Worm (Caenorhabditis elegans) whole organism, mixed stage, embryonic: ENCODE data around the gene K01D12.10.

Experiments used
- M03D4.4 ChIP-seq: sonication (generic microtip); optimal IDR thresholded peaks from 2 replicates; lab custom pipeline; 2017; ENCODE audit warnings: mild to moderate bottlenecking, missing genetic modification characterization, missing compliant biosample characterization
- bed-3 ChIP-seq: fragments of 200-800 bp; sonication (Bioruptor generic); optimal IDR thresholded peaks from 3 replicates; lab custom pipeline; 2018; ENCODE audit warnings: mild to moderate bottlenecking, missing genetic modification characterization, moderate library complexity, missing compliant biosample characterization
- blmp-1 ChIP-seq: fragments of 150-350 bp; optimal IDR thresholded peaks from 2 replicates; lab custom pipeline; 2014; ENCODE audit warnings: missing biosample characterization, missing genetic modification characterization
- ceh-39 ChIP-seq: fragments of 150-350 bp; optimal IDR thresholded peaks from 2 replicates; lab custom pipeline; 2014; ENCODE audit warnings: missing biosample characterization, missing genetic modification characterization
- ceh-43 ChIP-seq: fragments of 200-800 bp; sonication (Bioruptor generic); optimal IDR thresholded peaks from 2 replicates; lab custom pipeline; 2018; ENCODE audit warnings: mild to moderate bottlenecking, missing genetic modification characterization, moderate library complexity, missing compliant biosample characterization
- ceh-83 ChIP-seq: fragments of 200-800 bp; sonication (Bioruptor generic); optimal IDR thresholded peaks from 2 replicates; lab custom pipeline; 2018; ENCODE audit warnings: mild to moderate bottlenecking, missing genetic modification characterization, missing compliant biosample characterization
- ces-1 ChIP-seq: fragments of 150-350 bp; optimal IDR thresholded peaks from 2 replicates; lab custom pipeline; 2014; ENCODE audit warnings: missing biosample characterization, missing genetic modification reagents, missing genetic modification characterization
- cnd-1 ChIP-seq: fragments of 200-800 bp; sonication (Bioruptor generic); optimal IDR thresholded peaks from 2 replicates; lab custom pipeline; 2018; ENCODE audit warnings: mild to moderate bottlenecking, missing genetic modification characterization, missing compliant biosample characterization
- drap-1 ChIP-seq: fragments of 200-800 bp; sonication (Bioruptor generic); optimal IDR thresholded peaks from 3 replicates; lab custom pipeline; 2018; ENCODE audit warnings: mild to moderate bottlenecking, missing genetic modification characterization, missing compliant biosample characterization
- elt-3 ChIP-seq: fragments of 150-350 bp; optimal IDR thresholded peaks from 2 replicates; lab custom pipeline; 2014; ENCODE audit warnings: missing biosample characterization, missing genetic modification characterization
- flh-1 ChIP-seq: fragments of 200-800 bp; sonication (Bioruptor generic); optimal IDR thresholded peaks from 2 replicates; lab custom pipeline; 2018; ENCODE audit warnings: mild to moderate bottlenecking, missing genetic modification characterization, moderate library complexity, missing compliant biosample characterization
- ham-2 ChIP-seq: fragments of 200-800 bp; sonication (Bioruptor generic); optimal IDR thresholded peaks from 2 replicates; lab custom pipeline; 2018; ENCODE audit warnings: mild to moderate bottlenecking, missing genetic modification characterization, missing compliant biosample characterization
- hlh-1 ChIP-seq: fragments of 150-350 bp; optimal IDR thresholded peaks from 2 replicates; lab custom pipeline; 2014; ENCODE audit warnings: missing biosample characterization, missing genetic modification reagents, missing genetic modification characterization
- lin-13 ChIP-seq: fragments of 150-350 bp; optimal IDR thresholded peaks from 2 replicates; lab custom pipeline; 2014; ENCODE audit warnings: missing biosample characterization, missing genetic modification characterization
- lin-32 ChIP-seq: fragments of 200-800 bp; sonication (Bioruptor generic); optimal IDR thresholded peaks from 2 replicates; lab custom pipeline; 2018; ENCODE audit warnings: mild to moderate bottlenecking, missing genetic modification characterization, missing compliant biosample characterization
- lsy-2 ChIP-seq: fragments of 150-350 bp; optimal IDR thresholded peaks from 2 replicates; lab custom pipeline; 2014; ENCODE audit warnings: missing biosample characterization, missing genetic modification characterization
- mab-5 ChIP-seq: fragments of 150-350 bp; optimal IDR thresholded peaks from 2 replicates; lab custom pipeline; 2014; ENCODE audit warnings: missing biosample characterization, missing genetic modification characterization
- mep-1 ChIP-seq: fragments of 150-350 bp; optimal IDR thresholded peaks from 2 replicates; lab custom pipeline; 2017; ENCODE audit warnings: missing biosample characterization, missing genetic modification reagents, missing genetic modification characterization, inconsistent platforms
- mls-2 ChIP-seq: sonication (generic microtip); optimal IDR thresholded peaks from 2 replicates; lab custom pipeline; 2016; ENCODE audit warnings: mild to moderate bottlenecking, missing genetic modification characterization, moderate library complexity, missing compliant biosample characterization
- nhr-12 ChIP-seq: fragments of 150-350 bp; optimal IDR thresholded peaks from 2 replicates; lab custom pipeline; 2014; ENCODE audit warnings: missing biosample characterization, missing genetic modification characterization
- nhr-2 ChIP-seq: fragments of 150-350 bp; optimal IDR thresholded peaks from 2 replicates; lab custom pipeline; 2014; ENCODE audit warnings: missing biosample characterization, missing genetic modification characterization
- nhr-28 ChIP-seq: fragments of 150-350 bp; optimal IDR thresholded peaks from 2 replicates; lab custom pipeline; 2014; ENCODE audit warnings: missing biosample characterization, missing genetic modification characterization
- nhr-76 ChIP-seq: sonication (generic microtip); optimal IDR thresholded peaks from 2 replicates; lab custom pipeline; 2017; ENCODE audit warnings: missing biosample characterization, missing genetic modification characterization
- pha-4 ChIP-seq: fragments of 150-350 bp; optimal IDR thresholded peaks from 2 replicates; lab custom pipeline; 2018; ENCODE audit warnings: missing biosample characterization, missing genetic modification reagents, missing genetic modification characterization
- sem-2 ChIP-seq: fragments of 200-800 bp; sonication (Bioruptor generic); optimal IDR thresholded peaks from 2 replicates; lab custom pipeline; 2018; ENCODE audit warnings: mild to moderate bottlenecking, missing genetic modification characterization, missing compliant biosample characterization
- snpc-4 ChIP-seq: fragments of 150-350 bp; optimal IDR thresholded peaks from 2 replicates; lab custom pipeline; 2014; ENCODE audit warnings: missing biosample characterization, missing genetic modification characterization
- sptf-1 ChIP-seq: sonication (generic microtip); optimal IDR thresholded peaks from 2 replicates; lab custom pipeline; 2017; ENCODE audit warnings: mild to moderate bottlenecking, missing genetic modification characterization, moderate library complexity, missing compliant biosample characterization
- tbx-8 ChIP-seq: fragments of 200-800 bp; sonication (Bioruptor generic); optimal IDR thresholded peaks from 2 replicates; lab custom pipeline; 2018; ENCODE audit warnings: mild to moderate bottlenecking, missing genetic modification characterization, moderate library complexity, missing compliant biosample characterization
- unc-120 ChIP-seq: sonication (generic microtip); optimal IDR thresholded peaks from 2 replicates; lab custom pipeline; 2017; ENCODE audit warnings: missing genetic modification characterization, missing compliant biosample characterization; ENCODE audit not compliant: poor library complexity, severe bottlenecking
- ztf-11 ChIP-seq: fragments of 150-350 bp; optimal IDR thresholded peaks from 2 replicates; lab custom pipeline; 2014; ENCODE audit warnings: missing biosample characterization, missing genetic modification characterization

K01D12.10 gene

ce11 chrV:12406514-12406913 is 485 bp downstream of the K01D12.10 start:
- no peak for TF ChIP-seq M03D4.4 (tag; lab: Kevin White, UChicago)
- TF ChIP-seq cnd-1 (tag; lab: Kevin White, UChicago): no peak
- TF ChIP-seq sptf-1 (tag; lab: Kevin White, UChicago): peak; percentile 11

DNA sequence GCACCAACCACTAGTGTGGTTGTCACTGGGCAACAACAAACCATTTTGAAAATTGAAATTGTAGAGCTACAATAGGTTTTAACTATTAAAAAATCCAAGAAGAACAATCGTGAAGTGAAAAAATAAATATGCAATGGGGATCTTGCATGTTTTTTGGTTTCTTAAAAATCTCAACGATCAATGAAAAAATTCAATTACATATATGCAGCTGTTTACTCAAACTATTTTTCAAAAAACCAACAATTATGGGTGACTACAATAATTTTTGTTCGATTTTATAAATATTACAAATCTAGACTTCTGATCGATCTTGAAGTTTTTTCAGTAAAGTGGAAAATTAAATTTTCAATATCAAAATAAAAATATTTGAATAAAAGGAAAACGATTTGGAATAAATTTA is 2.5 kb downstream of the K01D12.10 start, which contains the start of gene cdr-4:
Gene cdr-4 (minus strand): TSS at position 101 of the 400 bp plus-strand sequence.
- TF ChIP-seq nhr-12 (tag; lab: Kevin White, UChicago) (no peak), sem-2 (GFP tag; lab: Kevin White, UChicago) (no peak), ceh-43 (GFP tag; lab: Kevin White, UChicago) (no peak), blmp-1 (tag; lab: Kevin White, UChicago) (no peak), mls-2 (tag; lab: Kevin White, UChicago) (no peak), unc-120 (tag; lab: Kevin White, UChicago) (no peak), nhr-2 (no peak), ceh-83 (GFP tag; lab: Kevin White, UChicago) (no peak), lsy-2 (no peak), M03D4.4 (tag; lab: Kevin White, UChicago) (no peak), pha-4 (tag; lab: Kevin White, UChicago) (no peak), mab-5 (tag; lab: Kevin White, UChicago) (no peak), nhr-28 (tag; lab: Kevin White, UChicago) (no peak), bed-3 (no peak), mep-1 (tag; lab: Kevin White, UChicago) (no peak), snpc-4 (tag; lab: Kevin White, UChicago) (no peak), ces-1 (no peak), lin-32 (GFP tag; lab: Kevin White, UChicago) (no peak)

ce11 chrV:12408996-12409395 is 3.0 kb downstream of the K01D12.10 start:
- no peak for TF ChIP-seq cnd-1 (tag; lab: Kevin White, UChicago)
- no peak for TF ChIP-seq sem-2 (GFP tag; lab: Kevin White, UChicago)
- TF ChIP-seq ceh-43 (GFP tag; lab: Kevin White, UChicago): no peak
- no peak for TF ChIP-seq ceh-39 (tag; lab: Kevin White, UChicago)
- TF ChIP-seq lin-13 (tag; lab: Kevin White, UChicago): no peak
- TF ChIP-seq bed-3: no peak
- no peak for TF ChIP-seq mep-1 (tag; lab: Kevin White, UChicago)
- TF ChIP-seq flh-1: no peak
- no peak for TF ChIP-seq sptf-1 (tag; lab: Kevin White, UChicago)
- TF ChIP-seq lin-32 (GFP tag; lab: Kevin White, UChicago): no peak
- TF ChIP-seq nhr-28 (tag; lab: Kevin White, UChicago): no peak
- TF ChIP-seq unc-120 (tag; lab: Kevin White, UChicago): no peak
- no peak for TF ChIP-seq ces-1
- TF ChIP-seq nhr-12 (tag; lab: Kevin White, UChicago): no peak
- no peak for TF ChIP-seq pha-4 (tag; lab: Kevin White, UChicago)

DNA sequence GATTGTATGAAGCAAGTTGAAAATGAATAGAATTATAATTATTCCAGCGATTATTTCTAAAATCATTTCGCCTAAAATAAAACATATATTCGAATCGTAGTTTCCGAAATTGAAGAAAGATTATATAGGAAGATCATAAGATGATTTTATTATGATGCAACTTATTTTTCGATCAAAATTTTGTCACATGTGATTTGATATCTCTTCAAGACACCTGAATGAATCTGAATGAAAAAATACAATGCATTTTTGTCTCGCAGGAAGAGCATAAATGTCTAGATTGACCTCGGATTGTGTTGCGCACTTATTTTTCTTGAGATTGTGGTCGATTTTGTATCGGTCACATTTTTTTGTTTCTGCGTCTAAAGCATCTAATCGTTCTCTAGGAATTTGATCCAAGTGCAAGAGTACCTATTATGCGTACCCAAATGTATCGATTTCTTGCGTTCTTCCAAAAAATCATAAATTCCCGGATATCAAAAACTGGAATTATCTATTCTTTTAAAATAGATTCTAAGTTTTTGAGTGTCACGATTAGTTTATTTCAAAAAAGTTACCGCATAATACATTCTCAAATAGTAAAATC is 4.5 kb downstream of the K01D12.10 start, which contains the start of gene hrg-2:
Gene hrg-2 (minus strand): TSS at position 98 of the 586 bp plus-strand sequence.
- no peak for TF ChIP-seq nhr-76 (tag; lab: Kevin White, UChicago)
- no peak for TF ChIP-seq lin-32 (GFP tag; lab: Kevin White, UChicago)
- TF ChIP-seq ceh-39 (tag; lab: Kevin White, UChicago): no peak
- no peak for TF ChIP-seq ces-1
- TF ChIP-seq lsy-2: no peak
- no peak for TF ChIP-seq nhr-28 (tag; lab: Kevin White, UChicago)
- no peak for TF ChIP-seq mab-5 (tag; lab: Kevin White, UChicago)
- no peak for TF ChIP-seq hlh-1 (tag; lab: Kevin White, UChicago)
- no peak for TF ChIP-seq drap-1 (GFP tag; lab: Kevin White, UChicago)
- no peak for TF ChIP-seq ztf-11 (tag; lab: Kevin White, UChicago)
- TF ChIP-seq tbx-8 (GFP tag; lab: Kevin White, UChicago): no peak
- TF ChIP-seq lin-13 (tag; lab: Kevin White, UChicago): no peak
- TF ChIP-seq elt-3 (tag; lab: Kevin White, UChicago): no peak
- TF ChIP-seq ceh-43 (GFP tag; lab: Kevin White, UChicago): no peak
- TF ChIP-seq ham-2 (GFP tag; lab: Kevin White, UChicago): no peak
- TF ChIP-seq bed-3: no peak
- TF ChIP-seq pha-4 (tag; lab: Kevin White, UChicago): no peak
- no peak for TF ChIP-seq mls-2 (tag; lab: Kevin White, UChicago)
- TF ChIP-seq cnd-1 (tag; lab: Kevin White, UChicago): no peak
- no peak for TF ChIP-seq unc-120 (tag; lab: Kevin White, UChicago)
